Worm (Caenorhabditis elegans) whole organism, young adult: ENCODE data around the gene C53C11.1.

Experiments used
- lag-1 ChIP-seq: fragments of 200-800 bp; sonication (Bioruptor generic); IDR thresholded peaks from 2 replicates; pipeline ENCODE4 v1.3.6; 2022; ENCODE audit warnings: missing genetic modification reagents, missing genetic modification characterization, missing compliant biosample characterization
- lsy-27 ChIP-seq: sonication (generic microtip); optimal IDR thresholded peaks from 2 replicates; lab custom pipeline; 2017; ENCODE audit warnings: missing genetic modification characterization, mild to moderate bottlenecking, missing compliant biosample characterization, antibody characterized with exemption, missing genotype, borderline replicate concordance; ENCODE audit not compliant: insufficient read depth
- ztf-28 ChIP-seq: fragments of 200-800 bp; sonication (Bioruptor generic); IDR thresholded peaks from 2 replicates; pipeline ENCODE4 v1.3.6; 2022; ENCODE audit warnings: missing genetic modification reagents, missing genetic modification characterization, missing compliant biosample characterization

ce11 chrX:17329075-17329474, 11.5 kb upstream of the C53C11.1 start:
- TF ChIP-seq lsy-27 (tag; lab: Kevin White, UChicago), result no peak
- TF ChIP-seq lag-1, result no peak
- TF ChIP-seq ztf-28 (GFP tag; lab: Robert Waterston, UW), result no peak
